Worm (Caenorhabditis elegans) whole organism, L3 larva: ENCODE results near the gene srlf-13.

Experiments used
- R02D3.7 ChIP-seq: fragments of 150-350 bp; optimal IDR thresholded peaks from 2 replicates; lab custom pipeline; 2014; ENCODE audit warnings: missing biosample characterization, missing genetic modification characterization
- ZK546.5 ChIP-seq: sonication (generic microtip); optimal IDR thresholded peaks from 2 replicates; lab custom pipeline; 2017; ENCODE audit warnings: missing biosample characterization, missing genetic modification characterization
- aly-2 ChIP-seq: fragments of 150-350 bp; optimal IDR thresholded peaks from 2 replicates; lab custom pipeline; 2014; ENCODE audit warnings: missing biosample characterization, missing genetic modification characterization
- ama-1 ChIP-seq: fragments of 150-350 bp; optimal IDR thresholded peaks from 2 replicates; lab custom pipeline; 2018
- ceh-16 ChIP-seq: sonication (generic microtip); optimal IDR thresholded peaks from 2 replicates; lab custom pipeline; 2017; ENCODE audit warnings: missing biosample characterization, missing genetic modification characterization
- ceh-28 ChIP-seq: fragments of 150-350 bp; optimal IDR thresholded peaks from 2 replicates; lab custom pipeline; 2014; ENCODE audit warnings: missing biosample characterization, missing genetic modification reagents, missing genetic modification characterization
- ceh-82 ChIP-seq: fragments of 150-350 bp; optimal IDR thresholded peaks from 2 replicates; lab custom pipeline; 2014; ENCODE audit warnings: missing biosample characterization, missing genetic modification characterization
- daf-12 ChIP-seq: fragments of 150-350 bp; optimal IDR thresholded peaks from 2 replicates; lab custom pipeline; 2014; ENCODE audit warnings: missing biosample characterization, missing genetic modification reagents, missing genetic modification characterization
- egl-5 ChIP-seq: fragments of 150-350 bp; optimal IDR thresholded peaks from 2 replicates; lab custom pipeline; 2017; ENCODE audit warnings: missing biosample characterization, missing genetic modification reagents, missing genetic modification characterization, inconsistent platforms
- elt-1 ChIP-seq: fragments of 150-350 bp; optimal IDR thresholded peaks from 2 replicates; lab custom pipeline; 2014; ENCODE audit warnings: missing biosample characterization, missing genetic modification characterization
- elt-2 ChIP-seq: sonication (generic microtip); optimal IDR thresholded peaks from 2 replicates; lab custom pipeline; 2016; ENCODE audit warnings: missing genetic modification reagents, mild to moderate bottlenecking, missing genetic modification characterization, missing compliant biosample characterization
- elt-3 ChIP-seq, 3 experiments: fragments of 150-350 bp in 1 of 3; sonication (generic microtip) in 2 of 3; optimal IDR thresholded peaks; 2 replicates in 2 of 3; 4 replicates in 1 of 3; lab custom pipeline; 2014 to 2017; ENCODE audit warnings: missing biosample characterization in 3 of 3, missing genetic modification characterization in 3 of 3
- eor-1 ChIP-seq, 2 experiments: fragments of 150-350 bp; optimal IDR thresholded peaks; 2 replicates each; lab custom pipeline; 2014 to 2018; ENCODE audit warnings: missing biosample characterization in 2 of 2, missing genetic modification characterization in 2 of 2
- fkh-10 ChIP-seq: sonication (generic microtip); optimal IDR thresholded peaks from 2 replicates; lab custom pipeline; 2017; ENCODE audit warnings: missing biosample characterization, missing genetic modification reagents, missing genetic modification characterization
- fkh-2 ChIP-seq: fragments of 150-350 bp; optimal IDR thresholded peaks from 2 replicates; lab custom pipeline; 2014; ENCODE audit warnings: missing biosample characterization, missing genetic modification reagents, missing genetic modification characterization
- fos-1 ChIP-seq: fragments of 150-350 bp; optimal IDR thresholded peaks from 2 replicates; lab custom pipeline; 2014; ENCODE audit warnings: missing biosample characterization, missing genetic modification characterization
- hmg-11 ChIP-seq: sonication (generic microtip); optimal IDR thresholded peaks from 2 replicates; lab custom pipeline; 2016; ENCODE audit warnings: missing genetic modification characterization, missing compliant biosample characterization
- jun-1 ChIP-seq: fragments of 150-350 bp; optimal IDR thresholded peaks from 2 replicates; lab custom pipeline; 2014; ENCODE audit warnings: missing biosample characterization, missing genetic modification reagents, missing genetic modification characterization
- lin-15B ChIP-seq: fragments of 150-350 bp; optimal IDR thresholded peaks from 2 replicates; lab custom pipeline; 2014; ENCODE audit warnings: missing biosample characterization, missing genetic modification characterization
- lin-39 ChIP-seq: fragments of 150-350 bp; optimal IDR thresholded peaks from 2 replicates; lab custom pipeline; 2018; ENCODE audit warnings: missing biosample characterization, missing genetic modification reagents, missing genetic modification characterization
- lsy-12 ChIP-seq: sonication (generic microtip); optimal IDR thresholded peaks from 2 replicates; lab custom pipeline; 2016; ENCODE audit warnings: mild to moderate bottlenecking, missing genetic modification characterization, missing compliant biosample characterization
- mdl-1 ChIP-seq: fragments of 150-350 bp; optimal IDR thresholded peaks from 2 replicates; lab custom pipeline; 2014; ENCODE audit warnings: missing biosample characterization, missing genetic modification characterization
- mml-1 ChIP-seq: fragments of 150-350 bp; sonication (generic microtip); optimal IDR thresholded peaks from 3 replicates; lab custom pipeline; 2014; ENCODE audit warnings: missing biosample characterization, missing genetic modification characterization
- nfya-1 ChIP-seq: sonication (generic microtip); optimal IDR thresholded peaks from 2 replicates; lab custom pipeline; 2017; ENCODE audit warnings: missing genetic modification characterization, mild to moderate bottlenecking, missing compliant biosample characterization, antibody characterized with exemption, moderate library complexity; ENCODE audit not compliant: insufficient read depth
- nhr-11 ChIP-seq: fragments of 150-350 bp; optimal IDR thresholded peaks from 2 replicates; lab custom pipeline; 2014; ENCODE audit warnings: missing biosample characterization, missing genetic modification characterization
- nhr-23 ChIP-seq: fragments of 150-350 bp; optimal IDR thresholded peaks from 2 replicates; lab custom pipeline; 2014; ENCODE audit warnings: missing biosample characterization, missing genetic modification reagents, missing genetic modification characterization
- nhr-25 ChIP-seq: sonication (generic microtip); optimal IDR thresholded peaks from 2 replicates; lab custom pipeline; 2017; ENCODE audit warnings: missing biosample characterization, missing genetic modification characterization
- nhr-43 ChIP-seq: sonication (generic microtip); optimal IDR thresholded peaks from 2 replicates; lab custom pipeline; 2016; ENCODE audit warnings: mild to moderate bottlenecking, missing genetic modification characterization, missing compliant biosample characterization; ENCODE audit not compliant: poor library complexity, severe bottlenecking
- nhr-67 ChIP-seq: fragments of 150-350 bp; optimal IDR thresholded peaks from 2 replicates; lab custom pipeline; 2014; ENCODE audit warnings: missing biosample characterization, missing genetic modification characterization
- nhr-76 ChIP-seq: fragments of 150-350 bp; sonication (generic microtip); optimal IDR thresholded peaks from 5 replicates; lab custom pipeline; 2014; ENCODE audit warnings: missing biosample characterization, missing genetic modification characterization
- nhr-77 ChIP-seq: fragments of 150-350 bp; optimal IDR thresholded peaks from 2 replicates; lab custom pipeline; 2014; ENCODE audit warnings: missing biosample characterization, missing genetic modification characterization
- pha-4 ChIP-seq: fragments of 150-350 bp; optimal IDR thresholded peaks from 2 replicates; lab custom pipeline; 2014; ENCODE audit warnings: missing biosample characterization, missing genetic modification reagents, missing genetic modification characterization
- pqm-1 ChIP-seq: fragments of 150-350 bp; optimal IDR thresholded peaks from 2 replicates; lab custom pipeline; 2017; ENCODE audit warnings: missing biosample characterization, missing genetic modification characterization, inconsistent platforms
- sea-2 ChIP-seq: fragments of 150-350 bp; sonication (generic microtip); optimal IDR thresholded peaks from 4 replicates; lab custom pipeline; 2014; ENCODE audit warnings: missing biosample characterization, missing genetic modification reagents, missing genetic modification characterization
- skn-1 ChIP-seq: fragments of 150-350 bp; optimal IDR thresholded peaks from 2 replicates; lab custom pipeline; 2014; ENCODE audit warnings: missing biosample characterization, missing genetic modification characterization
- snpc-4 ChIP-seq: fragments of 150-350 bp; optimal IDR thresholded peaks from 2 replicates; lab custom pipeline; 2014; ENCODE audit warnings: missing biosample characterization, missing genetic modification characterization
- tbx-2 ChIP-seq: sonication (generic microtip); optimal IDR thresholded peaks from 2 replicates; lab custom pipeline; 2016; ENCODE audit warnings: mild to moderate bottlenecking, missing genetic modification characterization, missing compliant biosample characterization
- unc-39 ChIP-seq: sonication (generic microtip); optimal IDR thresholded peaks from 4 replicates; lab custom pipeline; 2017; ENCODE audit warnings: missing biosample characterization, missing genetic modification characterization
- unc-62 ChIP-seq: fragments of 150-350 bp; sonication (generic microtip); optimal IDR thresholded peaks from 4 replicates; lab custom pipeline; 2014; ENCODE audit warnings: missing biosample characterization, missing genetic modification reagents, missing genetic modification characterization
- zag-1 ChIP-seq: fragments of 150-350 bp; optimal IDR thresholded peaks from 2 replicates; lab custom pipeline; 2014; ENCODE audit warnings: missing biosample characterization, missing genetic modification characterization
- ztf-11 ChIP-seq: fragments of 150-350 bp; optimal IDR thresholded peaks from 2 replicates; lab custom pipeline; 2014; ENCODE audit warnings: missing biosample characterization, missing genetic modification characterization

Gene srlf-13

ce11 chrIV:10896512-10896911 is at the start of gene srlf-13:
Gene srlf-13 (minus strand): TSS chrIV:10896612.
- TF ChIP-seq elt-3 (tag; optimal IDR thresholded peaks at IDR 0.05; lab: Kevin White, UChicago) (no peak), aly-2 (tag; lab: Kevin White, UChicago) (no peak), nhr-11 (tag; lab: Kevin White, UChicago) (no peak), lsy-12 (tag; lab: Kevin White, UChicago) (no peak), nhr-77 (no peak), ZK546.5 (tag; lab: Kevin White, UChicago) (no peak), ztf-11 (no peak), lin-15B (tag; lab: Kevin White, UChicago) (no peak), mml-1 (no peak), nhr-43 (tag; lab: Kevin White, UChicago) (no peak), eor-1 (tag; optimal IDR thresholded peaks at IDR 0.05; lab: Kevin White, UChicago) (no peak), skn-1 (tag; lab: Kevin White, UChicago) (no peak), fkh-10 (GFP tag; lab: Kevin White, UChicago) (no peak), ceh-28 (tag; lab: Kevin White, UChicago) (no peak), daf-12 (tag; lab: Kevin White, UChicago) (no peak)
- TF ChIP-seq, all 47 proteins: peak for 0

ce11 chrIV:10936906-10937540 is 40.6 kb upstream of the srlf-13 start, which contains the start of gene fic-1:
Gene fic-1 (plus strand): TSS chrIV:10937454.
- TF ChIP-seq elt-2 (tag; lab: Kevin White, UChicago) (peak; percentile 28), fkh-10 (GFP tag; lab: Kevin White, UChicago) (peak; percentile 94), ZK546.5 (tag; lab: Kevin White, UChicago) (no peak), skn-1 (tag; lab: Kevin White, UChicago) (peak; percentile 16), lsy-12 (tag; lab: Kevin White, UChicago) (peak; percentile 4), sea-2 (GFP tag; lab: Kevin White, UChicago) (peak; percentile 78), zag-1 (tag; lab: Kevin White, UChicago) (no peak), egl-5 (peak; percentile 60), ama-1 (lab: Kevin White, UChicago) (no peak), tbx-2 (no peak), ceh-28 (tag; lab: Kevin White, UChicago) (peak; percentile 91), eor-1 (tag; optimal IDR thresholded peaks at IDR 0.05; lab: Kevin White, UChicago) (peak in 1 of 2 experiments; percentile 12), pha-4 (tag; lab: Kevin White, UChicago) (peak; percentile 92), nhr-67 (tag; lab: Kevin White, UChicago) (no peak), snpc-4 (tag; lab: Kevin White, UChicago) (peak; percentile 73), nfya-1 (tag; lab: Kevin White, UChicago) (peak; percentile 82), R02D3.7 (tag; lab: Kevin White, UChicago) (peak; percentile 15), pqm-1 (tag; lab: Kevin White, UChicago) (peak; percentile 34), fkh-2 (peak; percentile 11), lin-15B (tag; lab: Kevin White, UChicago) (peak; percentile 51)

DNA sequence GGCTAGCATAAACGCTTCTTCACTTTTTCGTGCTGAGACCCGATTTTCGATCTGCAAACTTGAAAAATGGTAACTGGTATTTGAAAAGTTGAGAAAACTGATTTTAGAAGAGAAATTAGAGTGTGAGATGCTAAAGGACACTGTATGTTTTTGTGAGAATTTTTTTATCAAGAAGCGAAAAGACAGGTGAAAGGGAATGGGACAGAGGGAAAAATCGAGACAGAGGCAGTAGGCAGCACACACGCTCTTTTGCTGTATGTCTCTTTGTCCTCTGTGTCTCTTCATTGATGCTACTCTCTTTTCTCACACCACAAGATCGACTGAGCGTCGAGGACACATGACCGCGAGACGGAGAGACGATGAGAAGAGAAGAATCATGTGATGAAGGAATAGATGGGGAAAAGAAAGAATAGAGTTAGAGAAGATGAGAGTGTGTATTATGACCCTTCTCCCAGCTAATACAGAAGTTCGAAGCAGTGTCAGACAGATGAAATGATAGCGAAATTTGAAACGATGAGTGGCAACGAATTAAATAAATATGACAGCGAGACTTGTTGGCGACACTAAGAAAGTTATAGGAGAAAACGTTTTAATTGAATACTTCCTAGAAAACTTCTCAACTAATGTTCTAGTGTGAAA is 39.6 kb upstream of the srlf-13 start, which contains the start of gene lgg-2:
TSS of gene lgg-2 (minus strand) at position 51 of the 639 bp plus-strand sequence.
- TF ChIP-seq unc-62 (GFP tag; lab: Kevin White, UChicago) (peak; percentile 94), elt-1 (tag; lab: Kevin White, UChicago) (peak; percentile 88), elt-2 (tag; lab: Kevin White, UChicago) (peak; percentile 92), fkh-10 (GFP tag; lab: Kevin White, UChicago) (peak; percentile 44), nhr-11 (tag; lab: Kevin White, UChicago) (peak; percentile 90), R02D3.7 (tag; lab: Kevin White, UChicago) (peak; percentile 75), nfya-1 (tag; lab: Kevin White, UChicago) (peak; percentile 92), lsy-12 (tag; lab: Kevin White, UChicago) (peak; percentile 94), skn-1 (tag; lab: Kevin White, UChicago) (peak; percentile 30), zag-1 (tag; lab: Kevin White, UChicago) (no peak), sea-2 (GFP tag; lab: Kevin White, UChicago) (no peak), nhr-23 (tag; lab: Kevin White, UChicago) (peak; percentile 99), pha-4 (tag; lab: Kevin White, UChicago) (peak; percentile 95), tbx-2 (peak; percentile 88), nhr-25 (tag; lab: Kevin White, UChicago) (peak; percentile 98), mml-1 (peak; percentile 30), jun-1 (tag; lab: Kevin White, UChicago) (peak; percentile 95), ceh-16 (no peak), hmg-11 (tag; lab: Kevin White, UChicago) (peak; percentile 78), ztf-11 (no peak), elt-3 (tag; optimal IDR thresholded peaks at IDR 0.05; lab: Kevin White, UChicago) (peak in 2 of 3 experiments; percentile 33 to 49), unc-39 (tag; lab: Kevin White, UChicago) (no peak), eor-1 (tag; optimal IDR thresholded peaks at IDR 0.05; lab: Kevin White, UChicago) (peak in 1 of 2 experiments; percentile 63), pqm-1 (tag; lab: Kevin White, UChicago) (peak; percentile 93), nhr-67 (tag; lab: Kevin White, UChicago) (no peak), mdl-1 (tag; lab: Kevin White, UChicago) (peak; percentile 90), fos-1 (tag; lab: Kevin White, UChicago) (peak; percentile 79), egl-5 (peak; percentile 74), lin-39 (tag; lab: Kevin White, UChicago) (peak; percentile 67), aly-2 (tag; lab: Kevin White, UChicago) (no peak), ama-1 (lab: Kevin White, UChicago) (peak; percentile 73), ceh-82 (peak; percentile 63), nhr-43 (tag; lab: Kevin White, UChicago) (peak; percentile 95), lin-15B (tag; lab: Kevin White, UChicago) (peak; percentile 82), nhr-76 (tag; lab: Kevin White, UChicago) (no peak), ceh-28 (tag; lab: Kevin White, UChicago) (peak; percentile 93), ZK546.5 (tag; lab: Kevin White, UChicago) (no peak)
